Worm (Caenorhabditis elegans): ENCODE measurements around the gene srd-39.

DNA sequence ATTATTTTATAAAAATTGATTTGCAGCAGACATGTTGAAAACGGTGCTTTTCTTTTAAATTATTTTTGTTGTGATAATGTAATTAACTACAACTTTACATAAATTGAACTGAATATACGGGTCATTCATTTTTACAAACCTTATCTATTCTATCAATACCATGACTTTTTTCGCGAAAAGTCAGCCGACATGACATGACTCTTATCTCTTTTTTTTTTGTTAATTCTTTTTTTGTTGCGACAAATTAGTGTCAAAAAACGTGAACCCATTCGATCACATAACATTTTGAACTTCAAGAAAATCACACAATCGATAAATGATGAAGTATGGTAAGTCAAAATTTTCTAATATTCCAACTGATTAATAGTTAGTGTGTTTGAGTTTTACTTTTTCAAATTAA is 27.6 kb upstream of the srd-39 start, which contains the start of gene sir-2.2:
- TF ChIP-seq dao-5 (tag; optimal IDR thresholded peaks at IDR 0.05): no peak
- no peak for TF ChIP-seq W03F9.2 (tag; optimal IDR thresholded peaks at IDR 0.05)
